Worm (Caenorhabditis elegans) whole organism, L4 larva: ENCODE measurements around the gene pdfr-1.

Experiments used
- F37D6.2 ChIP-seq: sonication (generic microtip); optimal IDR thresholded peaks from 2 replicates; lab custom pipeline; 2016; ENCODE audit warnings: mild to moderate bottlenecking, missing genetic modification characterization, missing compliant biosample characterization
- F49E8.2 ChIP-seq: sonication (generic microtip); optimal IDR thresholded peaks from 2 replicates; lab custom pipeline; 2016; ENCODE audit warnings: missing compliant biosample characterization, mild to moderate bottlenecking, missing genetic modification characterization, borderline replicate concordance
- Y75B8A.6 ChIP-seq: fragments of 200-800 bp; sonication (Bioruptor generic); IDR thresholded peaks from 2 replicates; pipeline ENCODE4 v1.3.6; 2022; ENCODE audit warnings: missing genetic modification reagents, missing genetic modification characterization, missing compliant biosample characterization
- aha-1 ChIP-seq: fragments of 150-350 bp; peaks from one replicate; lab custom pipeline; 2014; ENCODE audit warnings: missing biosample characterization, missing genetic modification characterization
- arid-1 ChIP-seq: fragments of 200-800 bp; sonication (Bioruptor generic); conservative IDR thresholded peaks from 2 replicates; pipeline ENCODE4 v1.3.6; 2022; ENCODE audit warnings: missing genetic modification reagents, missing genetic modification characterization, missing compliant biosample characterization
- ceh-20 ChIP-seq: fragments of 200-800 bp; sonication (Bioruptor generic); IDR thresholded peaks from 2 replicates; pipeline ENCODE4 v1.3.6; 2022; ENCODE audit warnings: missing genetic modification reagents, missing genetic modification characterization, missing compliant biosample characterization
- ceh-82 ChIP-seq: sonication (generic microtip); optimal IDR thresholded peaks from 2 replicates; lab custom pipeline; 2017; ENCODE audit warnings: missing biosample characterization, missing genetic modification characterization
- ces-1 ChIP-seq: fragments of 150-350 bp; sonication (generic microtip); optimal IDR thresholded peaks from 4 replicates; lab custom pipeline; 2014; ENCODE audit warnings: missing biosample characterization, missing genetic modification reagents, missing genetic modification characterization
- ctbp-1 ChIP-seq: fragments of 200-800 bp; sonication (Bioruptor generic); IDR thresholded peaks from 2 replicates; pipeline ENCODE4 v1.3.6; 2022; ENCODE audit warnings: missing genetic modification reagents, missing genetic modification characterization, missing compliant biosample characterization
- daf-16 ChIP-seq, 3 experiments: sonication (generic microtip); optimal IDR thresholded peaks; 2 replicates each; lab custom pipeline; 2016 to 2017; ENCODE audit warnings: missing genetic modification characterization in 3 of 3, missing genetic modification reagents in 3 of 3, mild to moderate bottlenecking in 2 of 3, missing compliant biosample characterization in 2 of 3, missing biosample characterization in 1 of 3, moderate library complexity in 1 of 3
- daf-19 ChIP-seq: fragments of 200-800 bp; sonication (Bioruptor generic); conservative IDR thresholded peaks from 2 replicates; pipeline ENCODE4 v1.3.6; 2022; ENCODE audit warnings: missing genetic modification characterization, missing compliant biosample characterization
- daf-8 ChIP-seq: fragments of 200-800 bp; sonication (Bioruptor generic); IDR thresholded peaks from 2 replicates; pipeline ENCODE4 v1.3.6; 2022; ENCODE audit warnings: missing genetic modification characterization, missing compliant biosample characterization
- dmd-6 ChIP-seq: fragments of 200-800 bp; sonication (Bioruptor generic); IDR thresholded peaks from 2 replicates; pipeline ENCODE4 v1.3.6; 2022; ENCODE audit warnings: missing genetic modification reagents, missing genetic modification characterization, missing compliant biosample characterization
- dmd-9 ChIP-seq: fragments of 200-800 bp; sonication (Bioruptor generic); IDR thresholded peaks from 2 replicates; pipeline ENCODE4 v1.3.6; 2022; ENCODE audit warnings: missing genetic modification reagents, missing genetic modification characterization, missing compliant biosample characterization
- fkh-10 ChIP-seq: fragments of 150-350 bp; optimal IDR thresholded peaks from 2 replicates; lab custom pipeline; 2014; ENCODE audit warnings: missing biosample characterization, missing genetic modification reagents, missing genetic modification characterization
- hlh-30 ChIP-seq: sonication (generic microtip); optimal IDR thresholded peaks from 2 replicates; lab custom pipeline; 2017; ENCODE audit warnings: antibody characterized with exemption, mild to moderate bottlenecking, missing genetic modification characterization, missing compliant biosample characterization; ENCODE audit not compliant: insufficient read depth
- hmg-1.1 ChIP-seq: fragments of 200-800 bp; sonication (Bioruptor generic); IDR thresholded peaks from 2 replicates; pipeline ENCODE4 v1.3.6; 2022; ENCODE audit warnings: missing genetic modification reagents, missing genetic modification characterization, missing compliant biosample characterization
- lin-1 ChIP-seq: fragments of 200-800 bp; sonication (Bioruptor generic); IDR thresholded peaks from 2 replicates; pipeline ENCODE4 v1.3.6; 2022; ENCODE audit warnings: missing genetic modification reagents, missing genetic modification characterization, missing compliant biosample characterization
- lsy-2 ChIP-seq, 2 experiments: fragments of 150-350 bp in 1 of 2; sonication (generic microtip) in 1 of 2; optimal IDR thresholded peaks; 2 replicates each; lab custom pipeline; 2014 to 2017; ENCODE audit warnings: missing biosample characterization in 2 of 2, missing genetic modification characterization in 2 of 2
- madf-9 ChIP-seq: fragments of 200-800 bp; sonication (Bioruptor generic); conservative IDR thresholded peaks from 2 replicates; pipeline ENCODE4 v1.3.6; 2022; ENCODE audit warnings: missing genetic modification reagents, missing genetic modification characterization, missing compliant biosample characterization
- mdl-1 ChIP-seq, 2 experiments: fragments of 150-350 bp in 1 of 2; sonication (generic microtip) in 1 of 2; optimal IDR thresholded peaks; 2 replicates each; lab custom pipeline; 2014 to 2017; ENCODE audit warnings: missing biosample characterization in 2 of 2, missing genetic modification characterization in 2 of 2
- mdt-29 ChIP-seq: fragments of 200-800 bp; sonication (Bioruptor generic); IDR thresholded peaks from 2 replicates; pipeline ENCODE4 v1.3.6; 2022; ENCODE audit warnings: missing genetic modification reagents, missing genetic modification characterization, missing compliant biosample characterization
- mep-1 ChIP-seq: fragments of 150-350 bp; sonication (generic microtip); optimal IDR thresholded peaks from 3 replicates; lab custom pipeline; 2014; ENCODE audit warnings: missing biosample characterization, missing genetic modification characterization
- mes-2 ChIP-seq: sonication (generic microtip); optimal IDR thresholded peaks from 2 replicates; lab custom pipeline; 2016; ENCODE audit warnings: missing genotype, mild to moderate bottlenecking, missing genetic modification characterization, missing compliant biosample characterization; ENCODE audit not compliant: poor library complexity, severe bottlenecking
- nhr-11 ChIP-seq: fragments of 150-350 bp; optimal IDR thresholded peaks from 2 replicates; lab custom pipeline; 2014; ENCODE audit warnings: missing biosample characterization, missing genetic modification characterization
- nhr-237 ChIP-seq: sonication (generic microtip); optimal IDR thresholded peaks from 2 replicates; lab custom pipeline; 2017; ENCODE audit warnings: missing biosample characterization, missing genetic modification characterization
- nhr-28 ChIP-seq: fragments of 150-350 bp; optimal IDR thresholded peaks from 2 replicates; lab custom pipeline; 2014; ENCODE audit warnings: missing biosample characterization, missing genetic modification characterization
- nhr-6 ChIP-seq: fragments of 150-350 bp; optimal IDR thresholded peaks from 2 replicates; lab custom pipeline; 2014; ENCODE audit warnings: missing biosample characterization, missing genetic modification characterization
- nhr-77 ChIP-seq: fragments of 150-350 bp; optimal IDR thresholded peaks from 2 replicates; lab custom pipeline; 2014; ENCODE audit warnings: missing biosample characterization, missing genetic modification characterization
- php-3 ChIP-seq: fragments of 200-800 bp; sonication (Bioruptor generic); IDR thresholded peaks from 2 replicates; pipeline ENCODE4 v1.3.6; 2022; ENCODE audit warnings: missing genetic modification reagents, missing genetic modification characterization, missing compliant biosample characterization
- pqm-1 ChIP-seq: sonication (generic microtip); optimal IDR thresholded peaks from 2 replicates; lab custom pipeline; 2017; ENCODE audit warnings: missing biosample characterization, missing genetic modification characterization
- rbr-2 ChIP-seq: sonication (generic microtip); optimal IDR thresholded peaks from 2 replicates; lab custom pipeline; 2016; ENCODE audit warnings: missing genotype, missing genetic modification characterization, missing compliant biosample characterization
- spr-3 ChIP-seq: fragments of 200-800 bp; sonication (Bioruptor generic); optimal IDR thresholded peaks from 2 replicates; lab custom pipeline; 2018; ENCODE audit warnings: mild to moderate bottlenecking, missing genetic modification characterization, missing compliant biosample characterization
- unc-130 ChIP-seq: sonication (generic microtip); optimal IDR thresholded peaks from 2 replicates; lab custom pipeline; 2016; ENCODE audit warnings: missing genetic modification reagents, missing genetic modification characterization, missing compliant biosample characterization
- unc-62 ChIP-seq, 3 experiments: fragments of 150-350 bp in 1 of 3; sonication (generic microtip); optimal IDR thresholded peaks in 2 of 3; peaks in 1 of 3; 1 replicate in 1 of 3; 2 replicates in 2 of 3; lab custom pipeline; 2014 to 2017; ENCODE audit warnings: missing biosample characterization in 3 of 3, missing genetic modification characterization in 3 of 3, missing genetic modification reagents in 3 of 3, missing genotype in 1 of 3
- zag-1 ChIP-seq: fragments of 150-350 bp; optimal IDR thresholded peaks from 2 replicates; lab custom pipeline; 2014; ENCODE audit warnings: missing biosample characterization, missing genetic modification characterization
- zfp-3 ChIP-seq: fragments of 200-800 bp; sonication (Bioruptor generic); conservative IDR thresholded peaks from 2 replicates; pipeline ENCODE4 v1.3.6; 2022; ENCODE audit warnings: missing genetic modification reagents, missing genetic modification characterization, missing compliant biosample characterization
- zip-2 ChIP-seq: fragments of 150-350 bp; optimal IDR thresholded peaks from 2 replicates; lab custom pipeline; 2014; ENCODE audit warnings: missing biosample characterization, missing genetic modification characterization

pdfr-1 gene

DNA sequence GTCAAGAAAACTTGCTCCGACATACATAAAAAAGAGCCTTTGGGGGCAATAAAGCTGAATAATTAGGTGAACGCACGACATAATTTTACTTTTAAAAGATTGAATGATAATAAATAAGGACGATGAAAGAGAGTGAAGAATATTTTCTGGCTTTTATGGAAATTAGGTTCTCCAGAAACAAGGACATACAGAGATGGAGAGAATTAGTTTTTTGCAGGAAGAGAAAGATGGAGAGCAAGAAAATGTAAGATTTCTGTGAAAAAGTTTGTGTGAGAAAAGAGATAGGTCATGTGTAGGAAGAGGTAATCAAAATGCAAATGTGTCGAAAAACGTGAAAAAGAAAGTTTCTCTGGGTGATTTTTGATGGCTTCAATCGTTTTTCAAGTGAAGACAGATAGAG lies at the start of gene pdfr-1:
TSS of gene pdfr-1 (minus strand) at position 101 of the 400 bp plus-strand sequence.
- TF ChIP-seq mes-2 (tag; lab: Kevin White, UChicago) (no peak), dmd-6 (GFP tag; lab: Robert Waterston, UW) (no peak), Y75B8A.6 (GFP tag; lab: Robert Waterston, UW) (no peak), zag-1 (tag; lab: Kevin White, UChicago) (no peak), dmd-9 (no peak), arid-1 (GFP tag; lab: Robert Waterston, UW) (no peak), F49E8.2 (tag; lab: Kevin White, UChicago) (no peak), unc-130 (GFP tag; lab: Kevin White, UChicago) (no peak), fkh-10 (no peak), daf-8 (no peak), nhr-237 (tag; lab: Kevin White, UChicago) (no peak), ceh-20 (GFP tag; lab: Robert Waterston, UW) (no peak)

DNA sequence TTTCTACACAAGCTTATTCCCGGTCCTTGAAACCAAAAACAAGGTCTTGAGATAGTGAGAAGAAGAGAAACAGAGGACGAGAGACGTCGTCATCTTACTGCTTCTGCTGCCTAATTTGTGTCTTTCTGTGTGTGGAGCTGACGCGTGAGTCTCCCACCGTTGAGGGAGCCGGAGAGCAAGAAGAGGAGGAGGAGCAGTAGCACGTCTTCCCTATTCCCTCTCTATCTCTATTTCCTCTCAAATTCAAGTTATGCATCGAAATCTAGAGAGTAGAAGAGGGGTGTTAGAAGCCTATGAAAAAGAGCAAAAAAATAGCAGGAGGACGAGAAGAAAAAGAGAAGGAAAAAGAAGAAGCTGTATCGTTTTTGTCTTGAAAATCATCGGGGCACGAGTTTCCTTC lies 43.3 kb upstream of the pdfr-1 start:
- TF ChIP-seq php-3 (GFP tag; lab: Robert Waterston, UW) (no peak), ceh-82 (tag; lab: Kevin White, UChicago) (no peak), F37D6.2 (tag; lab: Kevin White, UChicago) (peak; percentile 25), nhr-11 (tag; lab: Kevin White, UChicago) (peak; percentile 33), mdl-1 (tag; optimal IDR thresholded peaks at IDR 0.05; lab: Kevin White, UChicago) (peak in 1 of 2 experiments; percentile 69), spr-3 (no peak), unc-62 (GFP tag; optimal IDR thresholded peaks at IDR 0.05 in 1 of 2; lab: Kevin White, UChicago) (peak in 1 of 2 experiments; percentile 3), unc-62 (tag; optimal IDR thresholded peaks at IDR 0.05; lab: Kevin White, UChicago) (no peak), daf-19 (no peak), fkh-10 (peak; percentile 59), zip-2 (tag; lab: Kevin White, UChicago) (no peak), lsy-2 (tag; optimal IDR thresholded peaks at IDR 0.05; lab: Kevin White, UChicago) (peak; percentile 61 to 62), madf-9 (GFP tag; lab: Robert Waterston, UW) (no peak), ces-1 (GFP tag; lab: Kevin White, UChicago) (peak; percentile 21), rbr-2 (peak; percentile 65), mep-1 (tag; lab: Kevin White, UChicago) (peak; percentile 63), hlh-30 (tag; lab: Kevin White, UChicago) (peak; percentile 54), aha-1 (peak; percentile 80), mdt-29 (GFP tag; lab: Robert Waterston, UW) (no peak), hmg-1.1 (GFP tag; lab: Robert Waterston, UW) (peak; percentile 66), ctbp-1 (GFP tag; lab: Robert Waterston, UW) (0 out of 2 replicates have a peak, but pooled peaks have one; percentile 48)

DNA sequence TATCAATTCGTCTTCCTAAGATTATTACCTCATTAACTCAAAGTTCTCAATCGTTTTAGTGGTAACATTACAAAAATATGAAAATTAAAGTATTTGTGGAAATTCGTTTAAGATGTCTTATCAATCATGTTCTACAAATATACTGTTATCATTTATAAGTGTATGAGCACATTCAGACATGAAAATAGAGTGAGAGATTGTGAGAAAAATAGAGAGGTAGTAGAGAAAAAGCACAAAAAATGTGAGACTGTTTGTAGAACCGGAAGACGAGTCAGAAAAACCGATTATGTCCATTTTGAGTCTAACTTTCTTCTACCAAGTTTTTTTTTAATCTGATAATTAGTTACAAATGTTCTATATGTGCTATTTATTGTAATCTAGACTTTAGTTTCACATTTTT lies 41.4 kb upstream of the pdfr-1 start:
- TF ChIP-seq dmd-6 (GFP tag; lab: Robert Waterston, UW) (peak; percentile 66), zfp-3 (GFP tag; lab: Robert Waterston, UW) (no peak), pqm-1 (tag; lab: Kevin White, UChicago) (peak; percentile 99), nhr-77 (peak; percentile 71), php-3 (GFP tag; lab: Robert Waterston, UW) (peak; percentile 73), daf-16 (GFP tag; optimal IDR thresholded peaks at IDR 0.05; lab: Kevin White, UChicago) (no peak), daf-16 (tag; optimal IDR thresholded peaks at IDR 0.05; lab: Kevin White, UChicago) (peak; percentile 79), nhr-6 (tag; lab: Kevin White, UChicago) (no peak), nhr-28 (tag; lab: Kevin White, UChicago) (peak; percentile 90), lin-1 (0 out of 2 replicates have a peak, but pooled peaks have one; percentile 30)
